Worm (Caenorhabditis elegans): ENCODE measurements around the gene Y54G9A.7.

Y54G9A.7 gene

DNA sequence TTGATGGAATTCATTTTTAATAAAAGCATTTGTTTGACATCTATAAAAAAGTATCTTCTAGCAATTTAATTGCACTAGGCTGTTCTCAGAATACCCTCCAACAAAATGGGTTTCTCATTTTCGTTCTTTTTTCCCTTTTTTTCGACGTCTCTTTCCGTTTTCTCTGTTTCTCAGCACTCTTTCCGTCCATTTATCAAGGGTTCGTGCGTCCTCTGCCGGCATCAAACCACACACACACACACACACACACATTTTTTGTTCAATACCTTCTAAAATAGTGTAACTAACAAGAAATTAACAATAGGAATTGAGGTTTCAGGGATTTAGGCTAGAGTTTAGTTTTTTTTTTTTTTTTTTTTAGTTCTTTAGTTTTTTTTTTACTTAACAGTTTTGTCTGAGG, 30.6 kb upstream of the Y54G9A.7 start:
- TF ChIP-seq tbx-8 (GFP tag; optimal IDR thresholded peaks at IDR 0.05), result no peak

DNA sequence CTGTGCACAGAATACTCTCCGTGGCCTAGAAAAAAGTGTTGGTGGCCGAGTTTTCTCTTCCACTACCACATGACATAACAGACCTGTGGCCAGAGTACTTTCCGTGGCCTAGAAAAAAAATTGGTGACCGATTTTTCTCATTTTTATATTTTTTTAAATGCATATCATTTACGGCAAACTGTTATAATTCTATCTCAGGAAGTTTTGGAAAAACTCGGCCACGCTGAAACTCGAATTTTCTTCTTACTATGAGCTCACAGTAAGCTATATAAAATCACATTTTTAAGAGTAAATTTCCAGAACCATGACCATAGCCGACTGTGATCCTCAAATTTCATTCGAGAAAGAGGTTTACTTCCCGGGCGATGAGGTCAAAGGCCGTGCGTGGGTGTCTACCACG, 26.4 kb upstream of the Y54G9A.7 start, which contains the start of gene arrd-14:
Gene arrd-14 (plus strand): TSS at position 301 of the 400 bp plus-strand sequence.
- TF ChIP-seq nhr-237 (tag; optimal IDR thresholded peaks at IDR 0.05), result no peak
- no peak for TF ChIP-seq sem-2 (GFP tag; optimal IDR thresholded peaks at IDR 0.05)
- TF ChIP-seq mab-5 (tag; optimal IDR thresholded peaks at IDR 0.05), result no peak
- no peak for TF ChIP-seq cnd-1 (tag; optimal IDR thresholded peaks at IDR 0.05)
- no peak for TF ChIP-seq nhr-2 (tag; optimal IDR thresholded peaks at IDR 0.05)
- no peak for TF ChIP-seq ceh-83 (GFP tag; optimal IDR thresholded peaks at IDR 0.05)
- no peak for TF ChIP-seq flh-1 (GFP tag; optimal IDR thresholded peaks at IDR 0.05)
- no peak for TF ChIP-seq M03D4.4 (tag; optimal IDR thresholded peaks at IDR 0.05)
- TF ChIP-seq elt-3 (tag; optimal IDR thresholded peaks at IDR 0.05), result no peak
- no peak for TF ChIP-seq elt-1 (tag; optimal IDR thresholded peaks at IDR 0.05; ENCODE audit: borderline replicate concordance, insufficient read depth)
- TF ChIP-seq ceh-39 (tag; optimal IDR thresholded peaks at IDR 0.05), result no peak
- TF ChIP-seq pha-4 (tag; optimal IDR thresholded peaks at IDR 0.05), result no peak
- TF ChIP-seq ztf-11 (tag; optimal IDR thresholded peaks at IDR 0.05), result no peak
- TF ChIP-seq mep-1 (tag; optimal IDR thresholded peaks at IDR 0.05), result no peak
- TF ChIP-seq tbx-8 (GFP tag; optimal IDR thresholded peaks at IDR 0.05), result no peak
- no peak for TF ChIP-seq unc-39 (tag; optimal IDR thresholded peaks at IDR 0.05)
- TF ChIP-seq nhr-28 (tag; optimal IDR thresholded peaks at IDR 0.05), result no peak
- no peak for TF ChIP-seq drap-1 (GFP tag; optimal IDR thresholded peaks at IDR 0.05)
- no peak for TF ChIP-seq lsy-2 (tag; optimal IDR thresholded peaks at IDR 0.05)
- no peak for TF ChIP-seq hlh-1 (tag; optimal IDR thresholded peaks at IDR 0.05)

DNA sequence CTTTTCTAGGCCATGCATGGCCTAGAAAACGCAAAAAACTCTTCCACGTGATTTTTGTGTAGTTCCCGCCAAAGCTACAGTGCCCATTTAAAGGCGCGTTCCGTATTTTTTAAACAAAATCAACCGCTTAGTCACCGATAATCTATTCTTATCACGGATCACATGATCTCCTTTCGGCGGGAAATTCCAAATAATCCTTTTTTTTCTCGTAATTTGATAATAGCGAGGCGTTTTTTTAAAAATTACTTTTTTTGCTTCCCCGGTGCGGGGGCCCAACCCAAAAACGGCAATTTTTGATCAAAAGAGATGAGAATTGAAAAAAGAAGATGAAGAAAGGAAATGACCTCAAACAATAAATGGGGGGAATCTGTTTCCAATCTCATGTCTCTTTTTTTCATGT, 25.4 kb upstream of the Y54G9A.7 start:
- no peak for TF ChIP-seq flh-1 (GFP tag; optimal IDR thresholded peaks at IDR 0.05)
- TF ChIP-seq ham-2 (GFP tag; optimal IDR thresholded peaks at IDR 0.05), result no peak
- no peak for TF ChIP-seq ztf-11 (tag; optimal IDR thresholded peaks at IDR 0.05)
- TF ChIP-seq ces-1 (GFP tag; optimal IDR thresholded peaks at IDR 0.05), result no peak
- no peak for TF ChIP-seq cnd-1 (tag; optimal IDR thresholded peaks at IDR 0.05)
- TF ChIP-seq hlh-1 (tag; optimal IDR thresholded peaks at IDR 0.05), result no peak
- no peak for TF ChIP-seq unc-62 (GFP tag; optimal IDR thresholded peaks at IDR 0.05)
- TF ChIP-seq bed-3 (GFP tag; optimal IDR thresholded peaks at IDR 0.05), result no peak

DNA sequence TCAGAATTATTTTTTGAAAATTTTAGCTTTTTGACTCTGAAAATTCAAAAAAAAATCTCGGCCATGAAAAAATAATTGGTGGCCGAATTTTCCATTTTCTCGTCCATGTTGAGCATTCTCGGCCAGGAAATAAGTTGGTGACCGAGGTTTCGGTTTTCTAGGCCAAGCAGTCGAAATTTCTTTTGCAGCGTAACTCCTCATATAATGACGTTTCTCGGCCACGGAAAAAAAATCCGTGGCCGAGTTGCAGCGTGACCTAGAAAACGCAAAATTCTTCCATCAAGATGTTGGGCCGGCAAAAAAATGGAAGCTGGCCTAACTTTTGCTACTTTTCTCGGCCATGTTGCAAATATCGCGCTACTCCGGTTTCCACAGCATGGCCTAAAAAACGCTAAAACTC, 24.5 kb upstream of the Y54G9A.7 start:
- TF ChIP-seq blmp-1 (tag; optimal IDR thresholded peaks at IDR 0.05) (no peak), mab-5 (tag; optimal IDR thresholded peaks at IDR 0.05) (no peak)

DNA sequence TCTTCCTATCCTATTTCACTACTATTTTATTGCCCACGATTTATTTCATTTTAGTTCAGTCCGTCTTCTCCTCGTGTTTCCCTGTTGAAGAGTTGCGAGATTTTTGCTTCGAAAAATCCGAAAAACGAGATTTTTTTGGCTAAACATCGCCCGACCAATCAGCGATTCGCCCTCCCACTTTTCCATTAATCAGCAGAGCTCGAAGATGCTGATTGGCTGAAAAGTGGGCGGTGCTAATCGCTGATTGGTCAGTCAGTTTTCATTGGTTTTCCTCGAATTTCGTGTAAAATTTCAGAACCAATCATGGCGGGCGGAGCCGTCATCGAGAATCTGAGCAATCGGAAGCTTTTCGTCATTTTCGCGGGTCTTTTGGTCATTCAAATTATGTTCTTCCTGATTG, 15.8 kb upstream of the Y54G9A.7 start, which contains the start of gene mig-14:
Gene mig-14 (plus strand): TSS at position 290 of the 400 bp plus-strand sequence.
- TF ChIP-seq snpc-4 (tag; optimal IDR thresholded peaks at IDR 0.05), result no peak
- no peak for TF ChIP-seq tbx-8 (GFP tag; optimal IDR thresholded peaks at IDR 0.05)
- no peak for TF ChIP-seq lin-32 (GFP tag; optimal IDR thresholded peaks at IDR 0.05)

DNA sequence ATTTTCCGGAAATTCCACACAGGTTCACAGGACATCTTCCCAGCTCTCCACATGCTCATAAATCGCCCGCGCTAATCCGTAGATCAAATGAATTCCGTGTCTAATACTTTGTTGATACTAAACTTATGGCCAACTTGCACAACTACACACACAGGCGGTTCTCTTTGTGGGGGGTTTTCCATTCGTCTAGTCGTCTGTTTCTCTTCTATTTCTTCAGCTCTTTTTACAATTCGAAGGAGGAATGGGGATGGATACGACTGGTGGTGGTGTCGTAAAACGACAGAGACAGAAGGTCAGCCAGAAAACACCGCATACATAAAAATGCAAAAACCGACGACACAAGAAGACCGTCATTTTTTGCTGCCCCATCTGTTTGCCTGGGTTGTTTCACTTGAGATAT, 13.8 kb upstream of the Y54G9A.7 start:
- TF ChIP-seq cnd-1 (tag; optimal IDR thresholded peaks at IDR 0.05), result peak; percentile 57
- TF ChIP-seq bed-3 (GFP tag; optimal IDR thresholded peaks at IDR 0.05), result no peak
- TF ChIP-seq ham-2 (GFP tag; optimal IDR thresholded peaks at IDR 0.05), result no peak
- no peak for TF ChIP-seq mab-5 (tag; optimal IDR thresholded peaks at IDR 0.05)
- TF ChIP-seq pha-4 (tag; optimal IDR thresholded peaks at IDR 0.05), result peak; percentile 16
- no peak for TF ChIP-seq lsy-2 (tag; optimal IDR thresholded peaks at IDR 0.05)
- no peak for TF ChIP-seq drap-1 (GFP tag; optimal IDR thresholded peaks at IDR 0.05)
- TF ChIP-seq nhr-2 (tag; optimal IDR thresholded peaks at IDR 0.05), result no peak
- no peak for TF ChIP-seq nhr-237 (tag; optimal IDR thresholded peaks at IDR 0.05)
- TF ChIP-seq hlh-1 (tag; optimal IDR thresholded peaks at IDR 0.05), result peak; percentile 47

DNA sequence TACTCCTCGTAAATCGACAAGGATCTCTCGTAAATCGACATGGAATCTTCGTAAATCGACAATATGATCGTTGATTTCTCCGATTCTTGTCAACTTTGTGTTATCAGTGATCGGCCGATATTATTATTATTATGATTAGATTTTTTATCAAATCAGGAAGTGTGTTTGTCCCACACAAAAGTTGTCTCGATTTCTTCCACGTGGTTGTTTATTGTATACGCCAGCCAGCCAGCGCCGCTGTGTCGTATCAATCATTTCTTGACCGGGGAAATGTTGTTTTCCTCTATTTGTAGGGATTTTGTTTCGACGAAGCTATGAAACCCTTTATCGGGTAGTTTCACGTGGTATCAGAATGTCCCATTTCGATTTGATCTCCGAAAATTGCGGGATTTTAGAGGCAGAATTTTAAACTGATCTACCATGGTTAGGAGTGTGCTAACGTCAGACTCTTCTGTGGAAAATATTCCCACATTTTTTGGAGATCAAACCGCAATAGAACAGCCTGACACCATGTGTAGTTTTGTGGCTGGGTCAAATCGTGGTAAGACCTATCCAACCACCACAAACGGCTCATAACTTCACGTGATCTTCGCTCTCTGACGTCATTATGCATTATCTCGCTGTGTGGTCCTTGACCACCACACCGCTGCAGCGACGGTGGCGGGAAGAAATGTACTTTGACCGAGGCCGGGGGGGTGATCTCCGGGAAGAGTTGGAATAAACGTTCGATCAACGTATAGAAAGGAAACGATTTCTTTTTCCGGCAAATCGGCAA, 12.3 kb upstream of the Y54G9A.7 start:
- peak; percentile 14 for TF ChIP-seq lin-13 (tag; optimal IDR thresholded peaks at IDR 0.05)
- TF ChIP-seq elt-3 (tag; optimal IDR thresholded peaks at IDR 0.05), result peak; percentile 1
- TF ChIP-seq nhr-2 (tag; optimal IDR thresholded peaks at IDR 0.05), result peak; percentile 57
- TF ChIP-seq elt-1 (tag; optimal IDR thresholded peaks at IDR 0.05; ENCODE audit: borderline replicate concordance, insufficient read depth), result peak; percentile 8
- no peak for TF ChIP-seq ztf-11 (tag; optimal IDR thresholded peaks at IDR 0.05)

All from whole organism, mixed stage, embryonic.